Fruit fly (Drosophila melanogaster): Measurements from ENCODE around the gene CG5644.

Gene CG5644

DNA sequence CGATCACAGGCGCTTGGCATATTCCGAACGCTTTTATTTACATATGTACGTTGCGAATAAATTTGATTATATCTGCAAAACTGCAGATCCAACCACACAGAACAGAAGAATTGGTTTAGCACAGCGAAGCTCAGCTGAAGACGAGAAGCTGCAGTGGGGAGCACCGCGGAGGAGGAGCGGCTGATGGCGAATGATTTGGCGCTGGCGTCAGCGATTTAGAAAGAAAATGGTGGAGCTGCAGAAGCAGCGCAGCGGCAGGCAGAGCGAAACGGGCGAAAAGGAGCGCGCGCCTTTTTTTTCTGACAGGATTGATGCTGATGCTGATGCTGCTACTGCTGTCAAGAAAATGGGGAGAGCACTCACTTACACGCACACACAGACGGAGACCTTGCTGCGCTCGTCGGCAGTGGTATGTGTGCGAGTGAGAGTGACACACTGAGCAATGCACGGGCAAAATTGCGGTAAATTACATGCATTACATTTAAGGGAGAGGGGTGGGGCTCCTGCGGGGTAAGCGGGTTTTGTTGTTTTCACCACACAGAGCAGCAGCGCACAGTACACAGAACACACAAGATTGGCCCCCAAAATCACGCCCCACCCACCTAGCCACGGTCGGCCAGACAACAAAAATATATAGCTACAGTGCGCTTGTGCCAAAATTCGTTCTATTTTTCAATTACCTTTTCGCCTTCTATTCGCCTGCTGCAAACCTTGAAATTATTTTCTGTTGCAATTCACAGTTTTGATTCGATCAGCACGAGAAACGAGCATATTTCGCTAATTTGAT lies 17.4 kb upstream of the CG5644 start:
- peak; percentile 42 for TF ChIP-seq cic (GFP tag; optimal IDR thresholded peaks at IDR 0.05)
- peak; percentile 85 for TF ChIP-seq ovo (GFP tag; optimal IDR thresholded peaks at IDR 0.05)
- TF ChIP-seq CG11617 (GFP tag; optimal IDR thresholded peaks at IDR 0.05), result peak; percentile 55
- peak; percentile 49 for TF ChIP-seq CG12768 (GFP tag; optimal IDR thresholded peaks at IDR 0.05)
- no peak for TF ChIP-seq CG7045 (GFP tag; optimal IDR thresholded peaks at IDR 0.05)
- peak; percentile 91 for TF ChIP-seq tj (GFP tag; optimal IDR thresholded peaks at IDR 0.05)
- TF ChIP-seq pad (GFP tag; optimal IDR thresholded peaks at IDR 0.05), result peak; percentile 99
- no peak for TF ChIP-seq toe (GFP tag; optimal IDR thresholded peaks at IDR 0.05)

- peak; percentile 33 for TF ChIP-seq tj (GFP tag; optimal IDR thresholded peaks at IDR 0.05)
- peak; percentile 74 for TF ChIP-seq CG1620 (GFP tag; optimal IDR thresholded peaks at IDR 0.05)
- no peak for TF ChIP-seq toe (GFP tag; optimal IDR thresholded peaks at IDR 0.05)
- peak; percentile 96 for TF ChIP-seq ovo (GFP tag; optimal IDR thresholded peaks at IDR 0.05)
- no peak for TF ChIP-seq cnc (optimal IDR thresholded peaks at IDR 0.05)
- TF ChIP-seq CG7101 (tag; optimal IDR thresholded peaks at IDR 0.05), result peak; percentile 90
- TF ChIP-seq CG33017 (tag; optimal IDR thresholded peaks at IDR 0.05), result peak; percentile 90
- peak; percentile 64 for TF ChIP-seq CG11617 (GFP tag; optimal IDR thresholded peaks at IDR 0.05)
- TF ChIP-seq bab1 (GFP tag; optimal IDR thresholded peaks at IDR 0.05), result peak; percentile 96
- peak; percentile 51 for TF ChIP-seq Clk (GFP tag; optimal IDR thresholded peaks at IDR 0.05)
- TF ChIP-seq CG14711 (tag; optimal IDR thresholded peaks at IDR 0.05), result peak; percentile 89
- TF ChIP-seq cic (GFP tag; optimal IDR thresholded peaks at IDR 0.05), result no peak
- peak; percentile 57 for TF ChIP-seq Mnt (GFP tag; optimal IDR thresholded peaks at IDR 0.05)
- TF ChIP-seq Crg-1 (GFP tag; optimal IDR thresholded peaks at IDR 0.05), result peak; percentile 37
- peak; percentile 80 for TF ChIP-seq pad (GFP tag; optimal IDR thresholded peaks at IDR 0.05)
- TF ChIP-seq CG5204 (GFP tag; optimal IDR thresholded peaks at IDR 0.05), result no peak
- peak; percentile 64 for TF ChIP-seq CG7045 (GFP tag; optimal IDR thresholded peaks at IDR 0.05)
- TF ChIP-seq Hr96 (GFP tag; optimal IDR thresholded peaks at IDR 0.05), result no peak
- TF ChIP-seq kay (GFP tag; ENCODE audit: borderline replicate concordance), result no peak
- peak; percentile 59 for TF ChIP-seq CG12768 (GFP tag; optimal IDR thresholded peaks at IDR 0.05)
Measured at dm6 chr3L:8996173-8996767, 16.6 kb upstream of the CG5644 start.

DNA sequence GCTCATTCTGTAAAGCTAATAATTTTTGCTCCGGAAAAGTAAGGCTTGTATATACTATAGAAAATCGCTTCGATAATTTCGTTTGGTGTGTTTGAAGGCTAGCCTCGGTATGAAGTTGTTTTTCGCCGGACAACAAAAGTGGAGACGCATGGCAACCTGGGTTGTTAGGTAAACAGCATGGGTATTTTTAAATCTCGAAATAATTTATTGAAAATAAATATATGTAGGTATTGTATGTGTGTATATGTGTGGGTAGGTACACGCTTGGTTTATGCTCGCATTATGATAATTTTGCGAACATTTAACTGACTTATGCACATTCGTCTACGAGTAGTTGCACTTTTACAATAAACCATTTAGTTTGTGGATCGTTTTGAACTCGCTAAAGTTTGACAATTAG lies 10.4 kb upstream of the CG5644 start, which contains the start of gene CG5280:
Gene CG5280, minus strand, starts transcription at position 101 of the 400 bp plus-strand sequence.
- TF ChIP-seq kay (GFP tag; ENCODE audit: borderline replicate concordance) (peak; percentile 76), CG33017 (tag; optimal IDR thresholded peaks at IDR 0.05) (no peak)

DNA sequence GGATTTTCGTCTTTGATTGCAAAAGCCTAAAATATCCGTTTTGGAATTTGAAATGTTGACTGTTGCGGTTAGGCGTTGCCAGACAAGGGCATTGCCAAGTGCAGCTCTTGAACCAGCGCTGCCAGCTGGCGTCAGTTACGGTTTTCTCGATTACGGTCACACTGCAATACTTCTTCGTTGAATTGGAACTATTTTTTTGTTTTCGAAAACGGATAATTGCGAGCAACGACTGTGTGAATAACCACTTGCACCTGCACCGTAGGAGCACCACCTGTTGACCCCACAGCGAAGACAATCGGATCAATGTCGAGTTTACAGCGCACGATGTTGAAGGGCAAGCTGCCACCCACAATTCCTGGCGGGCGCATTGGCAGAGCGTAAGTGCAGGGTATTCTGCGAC lies 6.9 kb upstream of the CG5644 start, which contains the start of gene CG5068:
Gene CG5068, plus strand, starts transcription at position 129 of the 400 bp plus-strand sequence.
- TF ChIP-seq bab1 (GFP tag; optimal IDR thresholded peaks at IDR 0.05) (peak; percentile 10), kay (GFP tag; ENCODE audit: borderline replicate concordance) (no peak)

dm6 chr3L:8985848-8986320 lies 6.2 kb upstream of the CG5644 start, which contains the start of gene Galk:
Gene Galk, minus strand, starts transcription at chr3L:8986091.
- TF ChIP-seq cnc (optimal IDR thresholded peaks at IDR 0.05), result no peak
- TF ChIP-seq CG12768 (GFP tag; optimal IDR thresholded peaks at IDR 0.05), result peak; percentile 44
- peak; percentile 45 for TF ChIP-seq Mnt (GFP tag; optimal IDR thresholded peaks at IDR 0.05)
- no peak for TF ChIP-seq CG11617 (GFP tag; optimal IDR thresholded peaks at IDR 0.05)
- TF ChIP-seq CG33017 (tag; optimal IDR thresholded peaks at IDR 0.05), result peak; percentile 70
- peak; percentile 25 for TF ChIP-seq tj (GFP tag; optimal IDR thresholded peaks at IDR 0.05)
- peak; percentile 22 for TF ChIP-seq ovo (GFP tag; optimal IDR thresholded peaks at IDR 0.05)
- no peak for TF ChIP-seq toe (GFP tag; optimal IDR thresholded peaks at IDR 0.05)
- TF ChIP-seq kay (GFP tag; ENCODE audit: borderline replicate concordance), result no peak
- peak; percentile 64 for TF ChIP-seq CG5204 (GFP tag; optimal IDR thresholded peaks at IDR 0.05)
- no peak for TF ChIP-seq Hr96 (GFP tag; optimal IDR thresholded peaks at IDR 0.05)
- TF ChIP-seq CG1620 (GFP tag; optimal IDR thresholded peaks at IDR 0.05), result peak; percentile 28
- no peak for TF ChIP-seq bab1 (GFP tag; optimal IDR thresholded peaks at IDR 0.05)
- TF ChIP-seq CG7045 (GFP tag; optimal IDR thresholded peaks at IDR 0.05), result no peak
- peak; percentile 59 for TF ChIP-seq CG7101 (tag; optimal IDR thresholded peaks at IDR 0.05)
- peak; percentile 29 for TF ChIP-seq cic (GFP tag; optimal IDR thresholded peaks at IDR 0.05)
- no peak for TF ChIP-seq pad (GFP tag; optimal IDR thresholded peaks at IDR 0.05)
- TF ChIP-seq Clk (GFP tag; optimal IDR thresholded peaks at IDR 0.05), result peak; percentile 13
- TF ChIP-seq CG14711 (tag; optimal IDR thresholded peaks at IDR 0.05), result no peak
- peak; percentile 5 for TF ChIP-seq Crg-1 (GFP tag; optimal IDR thresholded peaks at IDR 0.05)

dm6 chr3L:8985132-8985847 lies 5.6 kb upstream of the CG5644 start:
- TF ChIP-seq toe (GFP tag; optimal IDR thresholded peaks at IDR 0.05) (no peak), kay (GFP tag; ENCODE audit: borderline replicate concordance) (peak; percentile 7), Hr96 (GFP tag; optimal IDR thresholded peaks at IDR 0.05) (peak; percentile 8), CG12768 (GFP tag; optimal IDR thresholded peaks at IDR 0.05) (peak; percentile 41), cic (GFP tag; optimal IDR thresholded peaks at IDR 0.05) (peak; percentile 79), CG7101 (tag; optimal IDR thresholded peaks at IDR 0.05) (no peak), CG33017 (tag; optimal IDR thresholded peaks at IDR 0.05) (peak; percentile 58), CG7045 (GFP tag; optimal IDR thresholded peaks at IDR 0.05) (peak; percentile 60), Crg-1 (GFP tag; optimal IDR thresholded peaks at IDR 0.05) (peak; percentile 19), pad (GFP tag; optimal IDR thresholded peaks at IDR 0.05) (no peak), tj (GFP tag; optimal IDR thresholded peaks at IDR 0.05) (peak; percentile 25), CG5204 (GFP tag; optimal IDR thresholded peaks at IDR 0.05) (no peak), Clk (GFP tag; optimal IDR thresholded peaks at IDR 0.05) (no peak), ovo (GFP tag; optimal IDR thresholded peaks at IDR 0.05) (no peak), Mnt (GFP tag; optimal IDR thresholded peaks at IDR 0.05) (peak; percentile 37), CG14711 (tag; optimal IDR thresholded peaks at IDR 0.05) (peak; percentile 89), bab1 (GFP tag; optimal IDR thresholded peaks at IDR 0.05) (no peak), CG11617 (GFP tag; optimal IDR thresholded peaks at IDR 0.05) (peak; percentile 28)

All from whole organism, adult.